Worm (Caenorhabditis elegans) whole organism, L3 larva: Measurements from ENCODE around the gene str-84.

Experiments used
- R02D3.7 ChIP-seq: fragments of 150-350 bp; optimal IDR thresholded peaks from 2 replicates; lab custom pipeline; 2014; ENCODE audit warnings: missing biosample characterization, missing genetic modification characterization
- ZK546.5 ChIP-seq: sonication (generic microtip); optimal IDR thresholded peaks from 2 replicates; lab custom pipeline; 2017; ENCODE audit warnings: missing biosample characterization, missing genetic modification characterization
- aly-2 ChIP-seq: fragments of 150-350 bp; optimal IDR thresholded peaks from 2 replicates; lab custom pipeline; 2014; ENCODE audit warnings: missing biosample characterization, missing genetic modification characterization
- ama-1 ChIP-seq: fragments of 150-350 bp; optimal IDR thresholded peaks from 2 replicates; lab custom pipeline; 2018
- ceh-16 ChIP-seq: sonication (generic microtip); optimal IDR thresholded peaks from 2 replicates; lab custom pipeline; 2017; ENCODE audit warnings: missing biosample characterization, missing genetic modification characterization
- ceh-28 ChIP-seq: fragments of 150-350 bp; optimal IDR thresholded peaks from 2 replicates; lab custom pipeline; 2014; ENCODE audit warnings: missing biosample characterization, missing genetic modification reagents, missing genetic modification characterization
- ceh-82 ChIP-seq: fragments of 150-350 bp; optimal IDR thresholded peaks from 2 replicates; lab custom pipeline; 2014; ENCODE audit warnings: missing biosample characterization, missing genetic modification characterization
- ceh-9 ChIP-seq: sonication (generic microtip); optimal IDR thresholded peaks from 2 replicates; lab custom pipeline; 2018; ENCODE audit warnings: missing biosample characterization, missing genetic modification characterization
- daf-12 ChIP-seq: fragments of 150-350 bp; optimal IDR thresholded peaks from 2 replicates; lab custom pipeline; 2014; ENCODE audit warnings: missing biosample characterization, missing genetic modification reagents, missing genetic modification characterization
- egl-27 ChIP-seq: sonication (generic microtip); optimal IDR thresholded peaks from 4 replicates; lab custom pipeline; 2017; ENCODE audit warnings: missing biosample characterization, missing genetic modification reagents, missing genetic modification characterization
- egl-5 ChIP-seq: fragments of 150-350 bp; optimal IDR thresholded peaks from 2 replicates; lab custom pipeline; 2017; ENCODE audit warnings: missing biosample characterization, missing genetic modification reagents, missing genetic modification characterization, inconsistent platforms
- elt-1 ChIP-seq: fragments of 150-350 bp; optimal IDR thresholded peaks from 2 replicates; lab custom pipeline; 2014; ENCODE audit warnings: missing biosample characterization, missing genetic modification characterization
- elt-2 ChIP-seq: sonication (generic microtip); optimal IDR thresholded peaks from 2 replicates; lab custom pipeline; 2016; ENCODE audit warnings: missing genetic modification reagents, mild to moderate bottlenecking, missing genetic modification characterization, missing compliant biosample characterization
- elt-3 ChIP-seq, 3 experiments: fragments of 150-350 bp in 1 of 3; sonication (generic microtip) in 2 of 3; optimal IDR thresholded peaks; 2 replicates in 2 of 3; 4 replicates in 1 of 3; lab custom pipeline; 2014 to 2017; ENCODE audit warnings: missing biosample characterization in 3 of 3, missing genetic modification characterization in 3 of 3
- eor-1 ChIP-seq, 2 experiments: fragments of 150-350 bp; optimal IDR thresholded peaks; 2 replicates each; lab custom pipeline; 2014 to 2018; ENCODE audit warnings: missing biosample characterization in 2 of 2, missing genetic modification characterization in 2 of 2
- fkh-10 ChIP-seq: sonication (generic microtip); optimal IDR thresholded peaks from 2 replicates; lab custom pipeline; 2017; ENCODE audit warnings: missing biosample characterization, missing genetic modification reagents, missing genetic modification characterization
- fkh-2 ChIP-seq: fragments of 150-350 bp; optimal IDR thresholded peaks from 2 replicates; lab custom pipeline; 2014; ENCODE audit warnings: missing biosample characterization, missing genetic modification reagents, missing genetic modification characterization
- fos-1 ChIP-seq: fragments of 150-350 bp; optimal IDR thresholded peaks from 2 replicates; lab custom pipeline; 2014; ENCODE audit warnings: missing biosample characterization, missing genetic modification characterization
- hmg-11 ChIP-seq: sonication (generic microtip); optimal IDR thresholded peaks from 2 replicates; lab custom pipeline; 2016; ENCODE audit warnings: missing genetic modification characterization, missing compliant biosample characterization
- jun-1 ChIP-seq: fragments of 150-350 bp; optimal IDR thresholded peaks from 2 replicates; lab custom pipeline; 2014; ENCODE audit warnings: missing biosample characterization, missing genetic modification reagents, missing genetic modification characterization
- lin-15B ChIP-seq: fragments of 150-350 bp; optimal IDR thresholded peaks from 2 replicates; lab custom pipeline; 2014; ENCODE audit warnings: missing biosample characterization, missing genetic modification characterization
- lin-39 ChIP-seq: fragments of 150-350 bp; optimal IDR thresholded peaks from 2 replicates; lab custom pipeline; 2018; ENCODE audit warnings: missing biosample characterization, missing genetic modification reagents, missing genetic modification characterization
- lsy-12 ChIP-seq: sonication (generic microtip); optimal IDR thresholded peaks from 2 replicates; lab custom pipeline; 2016; ENCODE audit warnings: mild to moderate bottlenecking, missing genetic modification characterization, missing compliant biosample characterization
- mdl-1 ChIP-seq: fragments of 150-350 bp; optimal IDR thresholded peaks from 2 replicates; lab custom pipeline; 2014; ENCODE audit warnings: missing biosample characterization, missing genetic modification characterization
- mml-1 ChIP-seq: fragments of 150-350 bp; sonication (generic microtip); optimal IDR thresholded peaks from 3 replicates; lab custom pipeline; 2014; ENCODE audit warnings: missing biosample characterization, missing genetic modification characterization
- nfya-1 ChIP-seq: sonication (generic microtip); optimal IDR thresholded peaks from 2 replicates; lab custom pipeline; 2017; ENCODE audit warnings: missing genetic modification characterization, mild to moderate bottlenecking, missing compliant biosample characterization, antibody characterized with exemption, moderate library complexity; ENCODE audit not compliant: insufficient read depth
- nhr-11 ChIP-seq: fragments of 150-350 bp; optimal IDR thresholded peaks from 2 replicates; lab custom pipeline; 2014; ENCODE audit warnings: missing biosample characterization, missing genetic modification characterization
- nhr-12 ChIP-seq: fragments of 150-350 bp; optimal IDR thresholded peaks from 2 replicates; lab custom pipeline; 2014; ENCODE audit warnings: missing biosample characterization, missing genetic modification characterization
- nhr-23 ChIP-seq: fragments of 150-350 bp; optimal IDR thresholded peaks from 2 replicates; lab custom pipeline; 2014; ENCODE audit warnings: missing biosample characterization, missing genetic modification reagents, missing genetic modification characterization
- nhr-237 ChIP-seq: fragments of 150-350 bp; optimal IDR thresholded peaks from 2 replicates; lab custom pipeline; 2014; ENCODE audit warnings: missing biosample characterization, missing genetic modification characterization
- nhr-25 ChIP-seq: sonication (generic microtip); optimal IDR thresholded peaks from 2 replicates; lab custom pipeline; 2017; ENCODE audit warnings: missing biosample characterization, missing genetic modification characterization
- nhr-28 ChIP-seq: fragments of 150-350 bp; optimal IDR thresholded peaks from 2 replicates; lab custom pipeline; 2014; ENCODE audit warnings: missing biosample characterization, missing genetic modification characterization
- nhr-43 ChIP-seq: sonication (generic microtip); optimal IDR thresholded peaks from 2 replicates; lab custom pipeline; 2016; ENCODE audit warnings: mild to moderate bottlenecking, missing genetic modification characterization, missing compliant biosample characterization; ENCODE audit not compliant: poor library complexity, severe bottlenecking
- nhr-67 ChIP-seq: fragments of 150-350 bp; optimal IDR thresholded peaks from 2 replicates; lab custom pipeline; 2014; ENCODE audit warnings: missing biosample characterization, missing genetic modification characterization
- nhr-76 ChIP-seq: fragments of 150-350 bp; sonication (generic microtip); optimal IDR thresholded peaks from 5 replicates; lab custom pipeline; 2014; ENCODE audit warnings: missing biosample characterization, missing genetic modification characterization
- nhr-77 ChIP-seq: fragments of 150-350 bp; optimal IDR thresholded peaks from 2 replicates; lab custom pipeline; 2014; ENCODE audit warnings: missing biosample characterization, missing genetic modification characterization
- pha-4 ChIP-seq: fragments of 150-350 bp; optimal IDR thresholded peaks from 2 replicates; lab custom pipeline; 2014; ENCODE audit warnings: missing biosample characterization, missing genetic modification reagents, missing genetic modification characterization
- pqm-1 ChIP-seq: fragments of 150-350 bp; optimal IDR thresholded peaks from 2 replicates; lab custom pipeline; 2017; ENCODE audit warnings: missing biosample characterization, missing genetic modification characterization, inconsistent platforms
- sea-2 ChIP-seq: fragments of 150-350 bp; sonication (generic microtip); optimal IDR thresholded peaks from 4 replicates; lab custom pipeline; 2014; ENCODE audit warnings: missing biosample characterization, missing genetic modification reagents, missing genetic modification characterization
- skn-1 ChIP-seq: fragments of 150-350 bp; optimal IDR thresholded peaks from 2 replicates; lab custom pipeline; 2014; ENCODE audit warnings: missing biosample characterization, missing genetic modification characterization
- snpc-4 ChIP-seq: fragments of 150-350 bp; optimal IDR thresholded peaks from 2 replicates; lab custom pipeline; 2014; ENCODE audit warnings: missing biosample characterization, missing genetic modification characterization
- tbx-2 ChIP-seq: sonication (generic microtip); optimal IDR thresholded peaks from 2 replicates; lab custom pipeline; 2016; ENCODE audit warnings: mild to moderate bottlenecking, missing genetic modification characterization, missing compliant biosample characterization
- unc-39 ChIP-seq: sonication (generic microtip); optimal IDR thresholded peaks from 4 replicates; lab custom pipeline; 2017; ENCODE audit warnings: missing biosample characterization, missing genetic modification characterization
- unc-62 ChIP-seq: fragments of 150-350 bp; sonication (generic microtip); optimal IDR thresholded peaks from 4 replicates; lab custom pipeline; 2014; ENCODE audit warnings: missing biosample characterization, missing genetic modification reagents, missing genetic modification characterization
- zag-1 ChIP-seq: fragments of 150-350 bp; optimal IDR thresholded peaks from 2 replicates; lab custom pipeline; 2014; ENCODE audit warnings: missing biosample characterization, missing genetic modification characterization
- ztf-11 ChIP-seq: fragments of 150-350 bp; optimal IDR thresholded peaks from 2 replicates; lab custom pipeline; 2014; ENCODE audit warnings: missing biosample characterization, missing genetic modification characterization
- ztf-4 ChIP-seq: fragments of 150-350 bp; optimal IDR thresholded peaks from 2 replicates; lab custom pipeline; 2014; ENCODE audit warnings: missing biosample characterization, missing genetic modification characterization

Gene str-84

DNA sequence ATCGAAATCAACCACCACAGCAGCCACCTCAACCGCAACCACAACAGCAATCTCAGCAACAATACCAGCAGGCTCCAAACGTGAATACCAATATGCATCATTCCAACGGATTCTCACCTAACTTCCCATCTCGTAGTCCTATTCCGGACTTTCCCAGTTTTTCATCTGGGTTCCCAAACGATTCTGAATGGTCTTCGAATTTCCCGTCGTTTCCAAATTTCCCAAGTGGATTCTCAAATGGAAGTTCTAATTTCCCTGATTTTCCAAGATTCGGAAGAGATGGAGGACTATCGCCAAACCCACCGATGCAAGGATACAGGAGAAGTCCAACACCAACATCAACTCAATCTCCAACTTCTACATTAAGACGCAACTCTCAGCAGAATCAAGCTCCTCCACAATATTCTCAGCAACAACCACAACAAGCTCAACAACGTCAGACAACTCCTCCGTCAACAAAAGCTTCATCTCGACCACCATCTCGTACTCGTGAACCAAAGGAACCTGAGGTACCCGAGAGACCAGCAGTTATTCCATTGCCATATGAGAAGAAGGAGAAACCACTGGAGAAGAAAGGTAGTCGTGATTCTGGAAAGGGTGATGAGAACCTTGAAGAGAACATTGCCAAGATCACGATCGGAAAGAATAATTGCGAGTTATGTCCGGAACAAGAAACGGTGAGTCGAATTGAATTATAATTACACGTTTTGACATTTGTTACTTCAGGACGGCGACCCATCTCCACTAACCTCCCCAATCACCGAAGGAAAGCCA, 43.1 kb downstream of the str-84 start:
- no peak for TF ChIP-seq lin-15B (tag; lab: Kevin White, UChicago)
- peak; percentile 64 for TF ChIP-seq ama-1 (lab: Kevin White, UChicago)
- no peak for TF ChIP-seq sea-2 (GFP tag; lab: Kevin White, UChicago)

DNA sequence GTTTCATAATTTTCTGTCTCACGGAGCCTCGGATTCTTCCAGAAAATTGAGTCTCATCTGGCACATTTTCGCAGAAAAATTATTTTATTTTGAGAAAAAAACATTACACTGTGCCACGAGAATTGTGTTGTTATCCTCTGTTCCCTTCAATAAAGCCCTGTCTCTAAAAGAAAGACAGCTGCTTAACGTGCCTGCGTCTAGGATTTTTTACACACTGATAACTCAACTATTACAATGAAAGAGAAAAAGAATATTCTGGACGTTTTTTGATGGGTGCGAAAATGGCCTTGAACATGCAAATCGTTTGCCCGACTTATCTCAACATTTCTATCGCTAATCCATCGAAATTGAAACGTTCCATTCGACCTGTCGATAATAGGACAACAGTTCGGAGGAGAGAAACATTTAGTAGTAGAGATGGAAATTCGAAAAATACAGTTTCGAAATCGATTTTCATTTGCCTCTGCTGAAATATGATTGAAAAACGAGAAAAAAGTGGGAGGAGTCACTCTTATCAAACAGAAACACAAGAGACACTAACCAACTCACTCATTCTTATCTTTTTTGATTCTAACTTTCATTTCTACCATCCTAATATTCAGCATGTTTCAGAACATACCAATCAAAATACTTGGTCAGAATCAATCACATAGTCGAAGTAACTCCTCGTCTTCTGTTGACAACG, 43.8 kb downstream of the str-84 start:
- TF ChIP-seq ceh-28 (tag; lab: Kevin White, UChicago) = peak; percentile 13
- TF ChIP-seq pha-4 (tag; lab: Kevin White, UChicago) = no peak
- TF ChIP-seq lin-39 (tag; lab: Kevin White, UChicago) = no peak
- TF ChIP-seq nhr-11 (tag; lab: Kevin White, UChicago) = no peak
- TF ChIP-seq nhr-76 (tag; lab: Kevin White, UChicago) = no peak
- TF ChIP-seq unc-62 = no peak
- no peak for TF ChIP-seq nhr-77 (tag; lab: Kevin White, UChicago)
- TF ChIP-seq ceh-16 (tag; lab: Kevin White, UChicago) = no peak
- no peak for TF ChIP-seq ceh-9 (tag; lab: Kevin White, UChicago)
- no peak for TF ChIP-seq zag-1 (tag; lab: Kevin White, UChicago)
- no peak for TF ChIP-seq ceh-82 (tag; lab: Kevin White, UChicago)
- peak; percentile 76 for TF ChIP-seq nhr-25 (tag; lab: Kevin White, UChicago)
- TF ChIP-seq unc-39 (tag; lab: Kevin White, UChicago) = no peak
- no peak for TF ChIP-seq ztf-11 (tag; lab: Kevin White, UChicago)
- TF ChIP-seq nhr-237 (tag; lab: Kevin White, UChicago) = no peak
- TF ChIP-seq nfya-1 (tag; lab: Kevin White, UChicago) = peak; percentile 29
- no peak for TF ChIP-seq tbx-2 (tag; lab: Kevin White, UChicago)
- TF ChIP-seq mml-1 (tag; lab: Kevin White, UChicago) = no peak
- no peak for TF ChIP-seq hmg-11 (tag; lab: Kevin White, UChicago)
- peak; percentile 44 for TF ChIP-seq nhr-23 (tag; lab: Kevin White, UChicago)
- no peak for TF ChIP-seq aly-2 (tag; lab: Kevin White, UChicago)
- TF ChIP-seq fos-1 (tag; lab: Kevin White, UChicago) = no peak
- TF ChIP-seq lin-15B (tag; lab: Kevin White, UChicago) = no peak
- no peak for TF ChIP-seq nhr-12
- TF ChIP-seq fkh-10 (GFP tag; lab: Kevin White, UChicago) = no peak
- TF ChIP-seq fkh-2 (tag; lab: Kevin White, UChicago) = no peak
- no peak for TF ChIP-seq eor-1 (tag; optimal IDR thresholded peaks at IDR 0.05; lab: Kevin White, UChicago)
- TF ChIP-seq R02D3.7 (tag; lab: Kevin White, UChicago) = no peak
- no peak for TF ChIP-seq ama-1 (lab: Kevin White, UChicago)
- no peak for TF ChIP-seq sea-2 (GFP tag; lab: Kevin White, UChicago)
- no peak for TF ChIP-seq jun-1 (tag; lab: Kevin White, UChicago)
- TF ChIP-seq pqm-1 = peak; percentile 33
- no peak for TF ChIP-seq mdl-1 (tag; lab: Kevin White, UChicago)
- no peak for TF ChIP-seq egl-27 (tag; lab: Kevin White, UChicago)
- TF ChIP-seq snpc-4 (tag; lab: Kevin White, UChicago) = no peak
- TF ChIP-seq elt-2 = peak; percentile 67
- TF ChIP-seq nhr-67 = no peak
- TF ChIP-seq egl-5 (tag; lab: Kevin White, UChicago) = no peak
- no peak for TF ChIP-seq ztf-4
- no peak for TF ChIP-seq lsy-12 (tag; lab: Kevin White, UChicago)
- no peak for TF ChIP-seq nhr-43 (tag; lab: Kevin White, UChicago)
- TF ChIP-seq ZK546.5 = no peak
- TF ChIP-seq daf-12 (tag; lab: Kevin White, UChicago) = no peak
- no peak for TF ChIP-seq skn-1 (tag; lab: Kevin White, UChicago)
- TF ChIP-seq elt-1 = no peak
- no peak for TF ChIP-seq elt-3 (tag; optimal IDR thresholded peaks at IDR 0.05; lab: Kevin White, UChicago)
- TF ChIP-seq nhr-28 (tag; lab: Kevin White, UChicago) = no peak
